Worm (Caenorhabditis elegans): ENCODE results near the gene gly-6.

Gene gly-6

ce11 chrIII:4313061-4313962 is 17.7 kb downstream of the gly-6 start, which contains the start of the genes evl-14 and dcn-1:
evl-14 (minus strand) TSS chrIII:4313128.
dcn-1 (plus strand) TSS chrIII:4313912.
- TF ChIP-seq cnd-1 (tag; optimal IDR thresholded peaks at IDR 0.05) = no peak
- TF ChIP-seq sem-2 (GFP tag; optimal IDR thresholded peaks at IDR 0.05) = no peak
- no peak for TF ChIP-seq ceh-83 (GFP tag; optimal IDR thresholded peaks at IDR 0.05)
- TF ChIP-seq unc-39 (tag; optimal IDR thresholded peaks at IDR 0.05) = no peak
- TF ChIP-seq ham-2 (GFP tag; optimal IDR thresholded peaks at IDR 0.05) = no peak
- TF ChIP-seq nhr-28 (tag; optimal IDR thresholded peaks at IDR 0.05) = no peak
- no peak for TF ChIP-seq drap-1 (GFP tag; optimal IDR thresholded peaks at IDR 0.05)
- TF ChIP-seq lin-32 (GFP tag; optimal IDR thresholded peaks at IDR 0.05) = no peak
- TF ChIP-seq sptf-1 (tag; optimal IDR thresholded peaks at IDR 0.05) = no peak
- peak; percentile 67 for TF ChIP-seq zip-8 (tag; optimal IDR thresholded peaks at IDR 0.05)
- no peak for TF ChIP-seq elt-3 (tag; optimal IDR thresholded peaks at IDR 0.05)
- TF ChIP-seq M03D4.4 (tag; optimal IDR thresholded peaks at IDR 0.05) = no peak
- peak; percentile 68 for TF ChIP-seq lsy-2 (tag; optimal IDR thresholded peaks at IDR 0.05)
- peak; percentile 59 for TF ChIP-seq pha-4 (tag; optimal IDR thresholded peaks at IDR 0.05)
- peak; percentile 39 for TF ChIP-seq mep-1 (tag; optimal IDR thresholded peaks at IDR 0.05)
- peak; percentile 34 for TF ChIP-seq hlh-1 (tag; optimal IDR thresholded peaks at IDR 0.05)
- TF ChIP-seq unc-120 (tag; optimal IDR thresholded peaks at IDR 0.05; ENCODE audit: poor library complexity, severe bottlenecking) = no peak
- TF ChIP-seq tbx-8 (GFP tag; optimal IDR thresholded peaks at IDR 0.05) = no peak
- peak; percentile 76 for TF ChIP-seq ceh-39 (tag; optimal IDR thresholded peaks at IDR 0.05)
- TF ChIP-seq ztf-11 (tag; optimal IDR thresholded peaks at IDR 0.05) = no peak
- no peak for TF ChIP-seq bed-3 (GFP tag; optimal IDR thresholded peaks at IDR 0.05)
- TF ChIP-seq snpc-4 (tag; optimal IDR thresholded peaks at IDR 0.05) = no peak
- peak; percentile 59 for TF ChIP-seq ces-1 (GFP tag; optimal IDR thresholded peaks at IDR 0.05)
- TF ChIP-seq flh-1 (GFP tag; optimal IDR thresholded peaks at IDR 0.05) = no peak
- TF ChIP-seq mls-2 (tag; optimal IDR thresholded peaks at IDR 0.05) = no peak
- no peak for TF ChIP-seq elt-1 (tag; optimal IDR thresholded peaks at IDR 0.05; ENCODE audit: borderline replicate concordance, insufficient read depth)
- TF ChIP-seq nhr-2 (tag; optimal IDR thresholded peaks at IDR 0.05) = no peak
- peak; percentile 74 for TF ChIP-seq nhr-237 (tag; optimal IDR thresholded peaks at IDR 0.05)
- no peak for TF ChIP-seq mab-5 (tag; optimal IDR thresholded peaks at IDR 0.05)

DNA sequence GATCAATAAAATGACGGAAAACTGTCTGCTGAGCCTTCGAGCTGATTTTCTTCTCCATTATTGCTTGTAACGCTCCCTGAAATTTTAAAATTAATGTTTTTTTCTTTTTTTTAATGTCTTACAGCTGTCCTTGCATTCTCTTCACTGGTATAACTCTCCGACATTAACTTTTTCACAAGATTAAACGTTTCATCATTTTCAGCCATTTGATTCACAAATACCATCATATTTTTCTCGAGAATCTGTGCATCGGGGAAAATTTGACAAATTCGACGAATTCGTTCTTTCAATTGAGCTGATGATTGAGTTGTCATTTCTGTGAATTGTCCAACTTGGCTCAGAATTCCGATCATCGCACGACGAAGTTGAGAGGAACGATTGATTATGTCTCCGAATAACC is 21.7 kb downstream of the gly-6 start:
- TF ChIP-seq drap-1 (GFP tag; optimal IDR thresholded peaks at IDR 0.05) (no peak), elt-1 (tag; optimal IDR thresholded peaks at IDR 0.05; ENCODE audit: borderline replicate concordance, insufficient read depth) (no peak), unc-39 (tag; optimal IDR thresholded peaks at IDR 0.05) (no peak), mab-5 (tag; optimal IDR thresholded peaks at IDR 0.05) (no peak), bed-3 (GFP tag; optimal IDR thresholded peaks at IDR 0.05) (no peak), ces-1 (GFP tag; optimal IDR thresholded peaks at IDR 0.05) (no peak), lin-32 (GFP tag; optimal IDR thresholded peaks at IDR 0.05) (no peak), sem-2 (GFP tag; optimal IDR thresholded peaks at IDR 0.05) (no peak), blmp-1 (tag; optimal IDR thresholded peaks at IDR 0.05) (no peak)

- TF ChIP-seq nhr-12 (tag; optimal IDR thresholded peaks at IDR 0.05) = no peak
- no peak for TF ChIP-seq ceh-39 (tag; optimal IDR thresholded peaks at IDR 0.05)
Measured at ce11 chrIII:4302780-4303179, 28.2 kb downstream of the gly-6 start.

ce11 chrIII:4302293-4302692 is 28.7 kb downstream of the gly-6 start, which contains the start of gene R10E4.9:
R10E4.9 (minus strand) TSS chrIII:4302393.
- TF ChIP-seq tbx-8 (GFP tag; optimal IDR thresholded peaks at IDR 0.05) = no peak
- no peak for TF ChIP-seq nhr-2 (tag; optimal IDR thresholded peaks at IDR 0.05)
- TF ChIP-seq snpc-4 (tag; optimal IDR thresholded peaks at IDR 0.05) = no peak
- TF ChIP-seq cnd-1 (tag; optimal IDR thresholded peaks at IDR 0.05) = no peak
- TF ChIP-seq nhr-12 (tag; optimal IDR thresholded peaks at IDR 0.05) = no peak
- no peak for TF ChIP-seq pha-4 (tag; optimal IDR thresholded peaks at IDR 0.05)
- no peak for TF ChIP-seq ztf-11 (tag; optimal IDR thresholded peaks at IDR 0.05)
- TF ChIP-seq sem-2 (GFP tag; optimal IDR thresholded peaks at IDR 0.05) = no peak
- no peak for TF ChIP-seq nhr-76 (tag; optimal IDR thresholded peaks at IDR 0.05)
- no peak for TF ChIP-seq unc-39 (tag; optimal IDR thresholded peaks at IDR 0.05)
- TF ChIP-seq ham-2 (GFP tag; optimal IDR thresholded peaks at IDR 0.05) = no peak
- TF ChIP-seq lin-32 (GFP tag; optimal IDR thresholded peaks at IDR 0.05) = no peak
- no peak for TF ChIP-seq ces-1 (GFP tag; optimal IDR thresholded peaks at IDR 0.05)
